Worm (Caenorhabditis elegans) whole organism, late embryonic: ENCODE data around the gene F07E5.8.
"Not testable (repeated sequence)": the region's sequence is repeated elsewhere in the genome, so short reads cannot be mapped to it uniquely, and the experiment has no call there.

Source experiments
- C08G9.2 ChIP-seq: sonication (generic microtip); optimal IDR thresholded peaks from 2 replicates; lab custom pipeline; 2016; ENCODE audit warnings: mild to moderate bottlenecking, missing genetic modification characterization, moderate library complexity, missing compliant biosample characterization
- C38D4.7 ChIP-seq: fragments of 200-800 bp; sonication (Bioruptor generic); optimal IDR thresholded peaks from 2 replicates; lab custom pipeline; 2018; ENCODE audit warnings: mild to moderate bottlenecking, missing genetic modification characterization, moderate library complexity, missing compliant biosample characterization
- K09A11.1 ChIP-seq: sonication (generic microtip); optimal IDR thresholded peaks from 2 replicates; lab custom pipeline; 2017; ENCODE audit warnings: antibody characterized with exemption, mild to moderate bottlenecking, missing genetic modification characterization, missing compliant biosample characterization; ENCODE audit not compliant: insufficient read depth
- Y22D7AL.16 ChIP-seq: sonication (generic microtip); optimal IDR thresholded peaks from 2 replicates; lab custom pipeline; 2016; ENCODE audit warnings: missing genetic modification characterization, missing compliant biosample characterization
- ahr-1 ChIP-seq: sonication (generic microtip); optimal IDR thresholded peaks from 2 replicates; lab custom pipeline; 2016; ENCODE audit warnings: missing genetic modification characterization, missing compliant biosample characterization
- ama-1 ChIP-seq: fragments of 150-350 bp; optimal IDR thresholded peaks from 2 replicates; lab custom pipeline; 2014
- ceh-14 ChIP-seq: sonication (generic microtip); optimal IDR thresholded peaks from 2 replicates; lab custom pipeline; 2016; ENCODE audit warnings: missing genotype, missing genetic modification characterization, missing compliant biosample characterization
- ceh-18 ChIP-seq: sonication (generic microtip); optimal IDR thresholded peaks from 2 replicates; lab custom pipeline; 2016; ENCODE audit warnings: missing genetic modification characterization, missing compliant biosample characterization
- ceh-19 ChIP-seq: fragments of 200-800 bp; sonication (Bioruptor generic); optimal IDR thresholded peaks from 2 replicates; lab custom pipeline; 2018; ENCODE audit warnings: mild to moderate bottlenecking, missing genetic modification characterization, missing compliant biosample characterization
- ceh-2 ChIP-seq: sonication (generic microtip); optimal IDR thresholded peaks from 2 replicates; lab custom pipeline; 2016; ENCODE audit warnings: missing genotype, missing genetic modification characterization, missing compliant biosample characterization
- ceh-22 ChIP-seq: sonication (generic microtip); optimal IDR thresholded peaks from 2 replicates; lab custom pipeline; 2017; ENCODE audit warnings: missing biosample characterization, missing genetic modification characterization
- ceh-34 ChIP-seq: sonication (generic microtip); optimal IDR thresholded peaks from 2 replicates; lab custom pipeline; 2016; ENCODE audit warnings: mild to moderate bottlenecking, missing genetic modification characterization, missing compliant biosample characterization
- ceh-45 ChIP-seq: fragments of 200-800 bp; sonication (Bioruptor generic); IDR thresholded peaks from 2 replicates; pipeline ENCODE4 v1.3.6; 2022; ENCODE audit warnings: missing genetic modification reagents, missing genetic modification characterization, missing compliant biosample characterization
- elt-2 ChIP-seq: sonication (generic microtip); optimal IDR thresholded peaks from 2 replicates; lab custom pipeline; 2016; ENCODE audit warnings: missing genetic modification reagents, missing genetic modification characterization, missing compliant biosample characterization
- hlh-6 ChIP-seq: sonication (generic microtip); optimal IDR thresholded peaks from 2 replicates; lab custom pipeline; 2016; ENCODE audit warnings: missing genotype, missing genetic modification characterization, missing compliant biosample characterization
- hlh-8 ChIP-seq: sonication (generic microtip); optimal IDR thresholded peaks from 2 replicates; lab custom pipeline; 2016; ENCODE audit warnings: missing genotype, missing genetic modification characterization, missing compliant biosample characterization
- lim-6 ChIP-seq: sonication (generic microtip); optimal IDR thresholded peaks from 2 replicates; lab custom pipeline; 2016; ENCODE audit warnings: missing genetic modification characterization, missing compliant biosample characterization
- lin-11 ChIP-seq: fragments of 200-800 bp; sonication (Bioruptor generic); optimal IDR thresholded peaks from 2 replicates; lab custom pipeline; 2018; ENCODE audit warnings: mild to moderate bottlenecking, missing genetic modification characterization, missing compliant biosample characterization
- madf-2 ChIP-seq: sonication (generic microtip); optimal IDR thresholded peaks from 2 replicates; lab custom pipeline; 2017; ENCODE audit warnings: missing genetic modification characterization, missing compliant biosample characterization
- mec-3 ChIP-seq: sonication (generic microtip); optimal IDR thresholded peaks from 2 replicates; lab custom pipeline; 2016; ENCODE audit warnings: borderline replicate concordance, missing genetic modification characterization, missing compliant biosample characterization
- nhr-11 ChIP-seq: fragments of 150-350 bp; optimal IDR thresholded peaks from 2 replicates; lab custom pipeline; 2014; ENCODE audit warnings: missing biosample characterization, missing genetic modification characterization
- npax-4 ChIP-seq: sonication (generic microtip); optimal IDR thresholded peaks from 2 replicates; lab custom pipeline; 2016; ENCODE audit warnings: missing genetic modification characterization, missing compliant biosample characterization
- odd-2 ChIP-seq: sonication (generic microtip); optimal IDR thresholded peaks from 2 replicates; lab custom pipeline; 2017; ENCODE audit warnings: antibody characterized with exemption, mild to moderate bottlenecking, missing genetic modification characterization, missing compliant biosample characterization
- pha-2 ChIP-seq: sonication (generic microtip); optimal IDR thresholded peaks from 2 replicates; lab custom pipeline; 2017; ENCODE audit warnings: mild to moderate bottlenecking, missing genetic modification characterization, missing compliant biosample characterization
- pqm-1 ChIP-seq: sonication (generic microtip); optimal IDR thresholded peaks from 2 replicates; lab custom pipeline; 2016; ENCODE audit warnings: missing genetic modification characterization, missing compliant biosample characterization
- rnt-1 ChIP-seq: sonication (generic microtip); optimal IDR thresholded peaks from 2 replicates; lab custom pipeline; 2016; ENCODE audit warnings: missing genetic modification characterization, missing compliant biosample characterization
- sox-4 ChIP-seq: sonication (generic microtip); optimal IDR thresholded peaks from 2 replicates; lab custom pipeline; 2017; ENCODE audit warnings: mild to moderate bottlenecking, missing genetic modification characterization, inconsistent platforms, missing compliant biosample characterization
- syd-9 ChIP-seq: sonication (generic microtip); optimal IDR thresholded peaks from 2 replicates; lab custom pipeline; 2016; ENCODE audit warnings: mild to moderate bottlenecking, missing genetic modification characterization, moderate library complexity, missing compliant biosample characterization
- ttx-3 ChIP-seq: sonication (generic microtip); optimal IDR thresholded peaks from 2 replicates; lab custom pipeline; 2016; ENCODE audit warnings: missing genetic modification reagents, missing genetic modification characterization, missing compliant biosample characterization
- unc-3 ChIP-seq, 2 experiments: fragments of 200-800 bp in 1 of 2; sonication (Bioruptor generic) in 1 of 2; sonication (generic microtip) in 1 of 2; conservative IDR thresholded peaks in 1 of 2; optimal IDR thresholded peaks in 1 of 2; 2 replicates each; pipeline versions ENCODE4 v1.3.6 to Lab custom; 2016 to 2022; ENCODE audit warnings: missing compliant biosample characterization in 2 of 2, missing genetic modification characterization in 2 of 2, missing genetic modification reagents in 1 of 2
- ztf-16 ChIP-seq: sonication (generic microtip); optimal IDR thresholded peaks from 2 replicates; lab custom pipeline; 2017; ENCODE audit warnings: missing genetic modification characterization, missing compliant biosample characterization

F07E5.8 gene

DNA sequence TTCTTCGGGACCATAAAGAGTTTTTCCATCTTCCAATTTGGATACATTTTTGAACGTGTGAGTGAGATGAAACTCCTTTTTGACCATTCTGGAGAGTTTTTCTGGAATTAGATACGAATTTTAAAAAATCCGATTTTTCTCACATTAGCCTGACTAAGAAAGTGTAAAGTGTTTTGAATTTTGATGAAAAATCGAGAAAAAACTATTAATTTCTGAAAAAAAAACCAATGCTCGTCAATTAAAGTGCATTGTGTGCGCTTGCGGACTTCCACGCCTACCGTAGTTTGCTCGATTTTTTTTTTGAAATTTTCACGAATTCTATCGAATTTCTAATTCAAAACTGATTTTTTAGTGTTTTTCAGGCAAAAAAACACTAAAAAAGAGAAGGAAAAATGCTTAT lies 46.7 kb downstream of the F07E5.8 start, which contains the start of gene bath-1:
bath-1 (minus strand) TSS at position 101 of the 400 bp plus-strand sequence.
- TF ChIP-seq madf-2 (tag; lab: Kevin White, UChicago) = no peak
- TF ChIP-seq sox-4 (tag; lab: Kevin White, UChicago) = no peak
- TF ChIP-seq unc-3 (GFP tag; conservative IDR thresholded peaks at IDR 0.05; lab: Robert Waterston, UW) = no peak
- no peak for TF ChIP-seq unc-3 (tag; optimal IDR thresholded peaks at IDR 0.05; lab: Kevin White, UChicago)
- no peak for TF ChIP-seq rnt-1 (tag; lab: Kevin White, UChicago)
- TF ChIP-seq ama-1 (lab: Kevin White, UChicago) = no peak
- no peak for TF ChIP-seq mec-3 (tag; lab: Kevin White, UChicago)
- no peak for TF ChIP-seq C08G9.2
- TF ChIP-seq lim-6 (tag; lab: Kevin White, UChicago) = no peak
- no peak for TF ChIP-seq hlh-6 (tag; lab: Kevin White, UChicago)
- no peak for TF ChIP-seq hlh-8 (tag; lab: Kevin White, UChicago)
- TF ChIP-seq ceh-18 (tag; lab: Kevin White, UChicago) = no peak
- no peak for TF ChIP-seq ceh-14 (tag; lab: Kevin White, UChicago)
- no peak for TF ChIP-seq K09A11.1 (tag; lab: Kevin White, UChicago)
- no peak for TF ChIP-seq ceh-45 (GFP tag; lab: Robert Waterston, UW)
- no peak for TF ChIP-seq elt-2
- no peak for TF ChIP-seq ceh-2 (tag; lab: Kevin White, UChicago)
- no peak for TF ChIP-seq ahr-1 (tag; lab: Kevin White, UChicago)
- TF ChIP-seq syd-9 (tag; lab: Kevin White, UChicago) = no peak
- TF ChIP-seq, all 69 proteins: peak for 0

DNA sequence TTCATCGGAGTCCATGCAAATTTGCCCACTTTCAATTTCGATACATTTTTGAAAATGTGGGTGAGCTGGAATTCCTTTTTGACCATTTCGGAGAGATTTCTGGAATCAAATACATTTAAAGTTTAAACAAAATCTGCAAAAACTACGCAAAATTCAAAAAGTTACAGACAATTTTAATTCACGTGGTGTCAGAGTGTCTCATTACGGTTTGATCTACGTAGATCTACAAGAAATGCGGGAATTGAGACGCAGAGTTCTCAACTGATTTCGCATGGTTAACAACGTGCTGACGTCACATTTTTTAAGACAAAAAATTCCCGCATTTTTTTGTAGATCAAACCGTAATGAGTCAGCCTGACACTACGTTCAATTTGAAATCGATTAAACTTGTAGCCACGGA lies 48.9 kb downstream of the F07E5.8 start, which contains the start of gene bath-21:
bath-21 (minus strand) TSS at position 101 of the 400 bp plus-strand sequence.
- TF ChIP-seq npax-4 (tag; lab: Kevin White, UChicago) (no peak), pha-2 (tag; lab: Kevin White, UChicago) (no peak), ceh-14 (tag; lab: Kevin White, UChicago) (no peak), ama-1 (lab: Kevin White, UChicago) (no peak), rnt-1 (tag; lab: Kevin White, UChicago) (no peak), ahr-1 (tag; lab: Kevin White, UChicago) (no peak), ztf-16 (tag; lab: Kevin White, UChicago) (no peak), lin-11 (no peak), nhr-11 (tag; lab: Kevin White, UChicago) (no peak), hlh-8 (tag; lab: Kevin White, UChicago) (no peak), pqm-1 (no peak), ceh-22 (no peak), ceh-19 (no peak), Y22D7AL.16 (tag; lab: Kevin White, UChicago) (no peak), madf-2 (tag; lab: Kevin White, UChicago) (no peak), K09A11.1 (tag; lab: Kevin White, UChicago) (no peak), C38D4.7 (no peak), ceh-2 (tag; lab: Kevin White, UChicago) (no peak), ttx-3 (tag; lab: Kevin White, UChicago) (no peak), odd-2 (tag; lab: Kevin White, UChicago) (no peak)

DNA sequence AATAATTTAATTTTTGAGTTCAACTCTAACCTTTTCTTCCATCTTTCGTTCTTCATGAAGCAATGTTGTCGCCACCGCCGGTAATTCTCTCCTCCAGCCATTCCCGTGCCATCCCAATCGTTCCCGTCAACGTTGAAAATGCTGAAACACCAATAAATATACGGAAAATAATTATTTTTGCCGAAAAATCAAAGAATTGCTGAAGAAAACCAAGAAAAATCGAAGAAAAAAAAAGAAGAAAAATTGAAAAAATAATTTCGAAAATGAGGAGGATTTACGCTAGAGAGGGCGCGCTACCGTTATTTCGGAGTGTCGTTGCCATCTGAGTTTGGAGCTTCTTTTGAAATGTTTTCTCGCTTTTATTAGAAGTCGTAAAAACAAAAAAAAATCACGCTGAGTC lies 51.9 kb downstream of the F07E5.8 start, which contains the start of gene cya-2:
cya-2 (minus strand) TSS at position 101 of the 400 bp plus-strand sequence.
- TF ChIP-seq ceh-34 (tag; lab: Kevin White, UChicago); C38D4.7; hlh-6 (tag; lab: Kevin White, UChicago): not testable (repeated sequence)
- TF ChIP-seq, all 69 proteins: peak for 0; not testable (repeated sequence) for 69
